Fruit fly (Drosophila melanogaster): Measurements from ENCODE around the gene Cpsf100.

- TF ChIP-seq h (GFP tag; optimal IDR thresholded peaks at IDR 0.05), result no peak
- no peak for TF ChIP-seq GATAd (GFP tag; optimal IDR thresholded peaks at IDR 0.05)
Measured at dm6 chr3R:29076609-29077008, 42.2 kb downstream of the Cpsf100 start.
